Fruit fly (Drosophila melanogaster): Measurements from ENCODE around the gene emb.

Gene emb

DNA sequence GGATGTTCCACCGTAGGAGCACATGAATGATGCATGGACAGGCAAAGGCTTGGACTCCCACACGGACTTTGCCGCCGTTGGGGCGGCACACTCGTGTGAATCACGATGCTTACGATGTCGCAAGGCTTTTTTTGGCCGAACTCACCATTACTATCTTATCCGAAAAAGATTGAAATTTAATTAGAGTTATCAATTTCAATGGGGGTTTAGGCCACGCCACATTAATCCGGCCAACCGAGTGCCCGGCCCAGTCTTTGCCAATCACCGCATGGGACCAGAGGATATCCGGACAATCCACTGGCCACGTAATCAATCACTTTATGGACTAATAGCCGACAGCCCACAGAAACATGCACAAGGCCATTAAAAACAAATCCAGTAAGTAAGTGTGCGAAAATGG is 31.1 kb upstream of the emb start:
- TF ChIP-seq sv (GFP tag; optimal IDR thresholded peaks at IDR 0.05) (no peak), usp (GFP tag; optimal IDR thresholded peaks at IDR 0.05) (no peak), sage (GFP tag; optimal IDR thresholded peaks at IDR 0.05) (no peak), Rel (GFP tag; optimal IDR thresholded peaks at IDR 0.05) (no peak), Rel (tag; optimal IDR thresholded peaks at IDR 0.05) (peak; percentile 27), HLH106 (tag; optimal IDR thresholded peaks at IDR 0.05) (no peak)

DNA sequence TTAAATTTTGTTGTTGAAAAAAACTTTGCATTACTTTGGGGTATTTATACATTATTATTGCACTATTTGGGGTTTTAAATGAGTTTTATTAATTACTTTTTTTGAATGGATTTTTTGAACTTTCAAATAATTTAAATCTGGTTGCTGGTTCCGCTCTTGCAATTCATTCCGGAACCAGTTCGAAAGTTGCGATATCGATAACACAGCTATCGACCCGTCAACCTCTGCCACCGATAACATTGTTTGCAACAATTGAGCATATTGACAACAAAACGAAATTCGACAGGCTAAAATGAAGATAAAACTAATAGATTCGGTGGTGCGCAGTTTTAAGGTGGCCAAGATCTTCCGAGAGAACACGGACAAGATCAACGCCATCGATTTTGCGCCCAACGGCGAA is 29.1 kb upstream of the emb start, which contains the start of gene Wdr82:
Gene Wdr82 (plus strand): TSS at position 227 of the 400 bp plus-strand sequence.
- TF ChIP-seq woc (GFP tag; optimal IDR thresholded peaks at IDR 0.05) (no peak), pan (optimal IDR thresholded peaks at IDR 0.05) (no peak), psq (GFP tag; optimal IDR thresholded peaks at IDR 0.05) (no peak), br (GFP tag; optimal IDR thresholded peaks at IDR 0.05) (no peak), Dif (GFP tag; optimal IDR thresholded peaks at IDR 0.05; ENCODE audit: partially characterized antibody) (no peak), Vsx2 (GFP tag; optimal IDR thresholded peaks at IDR 0.05; ENCODE audit: partially characterized antibody) (no peak), Mio (GFP tag; optimal IDR thresholded peaks at IDR 0.05) (no peak), OdsH (GFP tag; optimal IDR thresholded peaks at IDR 0.05) (no peak), tai (GFP tag; optimal IDR thresholded peaks at IDR 0.05) (no peak)

- TF ChIP-seq Hnf4 (GFP tag; optimal IDR thresholded peaks at IDR 0.05), result peak; percentile 99
- peak; percentile 96 for TF ChIP-seq dsf (GFP tag; optimal IDR thresholded peaks at IDR 0.05; ENCODE audit: borderline replicate concordance)
- TF ChIP-seq CrebA (GFP tag; optimal IDR thresholded peaks at IDR 0.05; ENCODE audit: borderline replicate concordance), result no peak
- TF ChIP-seq h (GFP tag; optimal IDR thresholded peaks at IDR 0.05), result peak; percentile 100
- no peak for TF ChIP-seq Vsx2 (GFP tag; optimal IDR thresholded peaks at IDR 0.05; ENCODE audit: partially characterized antibody)
- no peak for TF ChIP-seq Dif (GFP tag; optimal IDR thresholded peaks at IDR 0.05; ENCODE audit: partially characterized antibody)
- no peak for TF ChIP-seq tai (GFP tag; optimal IDR thresholded peaks at IDR 0.05)
- TF ChIP-seq dl (GFP tag; optimal IDR thresholded peaks at IDR 0.05; ENCODE audit: insufficient read depth in 1 of 2, partially characterized antibody in 2 of 2), result no peak
- peak; percentile 98 for TF ChIP-seq sage (GFP tag; optimal IDR thresholded peaks at IDR 0.05)
- peak; percentile 99 for TF ChIP-seq OdsH (GFP tag; optimal IDR thresholded peaks at IDR 0.05)
- no peak for TF ChIP-seq N (GFP tag; optimal IDR thresholded peaks at IDR 0.05)
- TF ChIP-seq Sp1 (GFP tag; optimal IDR thresholded peaks at IDR 0.05), result peak; percentile 100
- peak; percentile 99 for TF ChIP-seq brk (GFP tag; optimal IDR thresholded peaks at IDR 0.05)
- no peak for TF ChIP-seq usp (GFP tag; optimal IDR thresholded peaks at IDR 0.05)
- peak; percentile 100 for TF ChIP-seq HLH106 (tag; optimal IDR thresholded peaks at IDR 0.05)
- TF ChIP-seq Dfd (GFP tag; optimal IDR thresholded peaks at IDR 0.05), result no peak
- no peak for TF ChIP-seq Myc (optimal IDR thresholded peaks at IDR 0.05)
- no peak for TF ChIP-seq Hr78 (GFP tag; optimal IDR thresholded peaks at IDR 0.05)
- peak; percentile 99 for TF ChIP-seq fru (GFP tag; optimal IDR thresholded peaks at IDR 0.05)
- TF ChIP-seq Mio (GFP tag; optimal IDR thresholded peaks at IDR 0.05), result peak; percentile 85
- TF ChIP-seq sv (GFP tag; optimal IDR thresholded peaks at IDR 0.05), result peak; percentile 98
- peak; percentile 95 for TF ChIP-seq woc (GFP tag; optimal IDR thresholded peaks at IDR 0.05)
- TF ChIP-seq GATAd (GFP tag; optimal IDR thresholded peaks at IDR 0.05), result peak; percentile 95
- peak; percentile 87 to 100 for TF ChIP-seq foxo (GFP tag; optimal IDR thresholded peaks at IDR 0.05)
- no peak for TF ChIP-seq pan (optimal IDR thresholded peaks at IDR 0.05)
- TF ChIP-seq CG32264 (GFP tag; optimal IDR thresholded peaks at IDR 0.05), result peak; percentile 95
- peak; percentile 100 for TF ChIP-seq rgr (GFP tag; optimal IDR thresholded peaks at IDR 0.05)
- TF ChIP-seq Rel (GFP tag; optimal IDR thresholded peaks at IDR 0.05), result peak; percentile 97
- TF ChIP-seq Rel (tag; optimal IDR thresholded peaks at IDR 0.05), result peak; percentile 95
- no peak for TF ChIP-seq Abd-B (GFP tag; optimal IDR thresholded peaks at IDR 0.05)
- peak; percentile 89 for TF ChIP-seq jim (GFP tag; optimal IDR thresholded peaks at IDR 0.05)
- peak; percentile 99 for TF ChIP-seq psq (GFP tag; optimal IDR thresholded peaks at IDR 0.05)
- peak; percentile 83 for TF ChIP-seq Hr83 (GFP tag; optimal IDR thresholded peaks at IDR 0.05; ENCODE audit: poor library complexity, severe bottlenecking)
- TF ChIP-seq CG9705 (GFP tag; optimal IDR thresholded peaks at IDR 0.05), result peak; percentile 99
- TF ChIP-seq Jra (GFP tag; optimal IDR thresholded peaks at IDR 0.05), result peak; percentile 98
- peak; percentile 97 for TF ChIP-seq br (GFP tag; optimal IDR thresholded peaks at IDR 0.05)
- TF ChIP-seq ey (GFP tag; optimal IDR thresholded peaks at IDR 0.05), result peak; percentile 97
- TF ChIP-seq dmrt93B (GFP tag; optimal IDR thresholded peaks at IDR 0.05), result peak; percentile 99
- no peak for TF ChIP-seq lola (GFP tag; optimal IDR thresholded peaks at IDR 0.05)
Observed at dm6 chr2L:8376717-8377116, 26.7 kb upstream of the emb start, which contains the start of the genes CG13390 and CG17294. Gene CG13390, minus strand, starts transcription at chr2L:8376797. Gene CG17294, plus strand, starts transcription at chr2L:8377035.
